Worm (Caenorhabditis elegans): ENCODE measurements around the gene rmh-2.
A peak's percentile ranks its signal among the peaks of the same experiment; 100 is the strongest.

rmh-2 gene

ce11 chrV:9958654-9959053 lies 28.1 kb upstream of the rmh-2 start (continued):
- TF ChIP-seq nhr-129 (tag; optimal IDR thresholded peaks at IDR 0.05): peak; percentile 73
- no peak for TF ChIP-seq mdl-1 (tag; optimal IDR thresholded peaks at IDR 0.05)

ce11 chrV:9958231-9958630 lies 27.7 kb upstream of the rmh-2 start, which contains the start of gene anmt-3:
anmt-3 (minus strand) TSS chrV:9958331.
- TF ChIP-seq aly-2 (tag; optimal IDR thresholded peaks at IDR 0.05) (no peak), alr-1 (tag; optimal IDR thresholded peaks at IDR 0.05) (no peak), sem-4 (tag; optimal IDR thresholded peaks at IDR 0.05) (no peak), nhr-237 (tag; optimal IDR thresholded peaks at IDR 0.05) (no peak), nhr-25 (tag; optimal IDR thresholded peaks at IDR 0.05) (no peak), lin-11 (tag; optimal IDR thresholded peaks at IDR 0.05) (no peak), lin-13 (GFP tag; optimal IDR thresholded peaks at IDR 0.05) (no peak), ceh-16 (tag; optimal IDR thresholded peaks at IDR 0.05) (no peak), nhr-129 (tag; optimal IDR thresholded peaks at IDR 0.05) (no peak), nhr-11 (tag; optimal IDR thresholded peaks at IDR 0.05) (no peak), nhr-77 (tag; optimal IDR thresholded peaks at IDR 0.05) (no peak), ztf-4 (tag; optimal IDR thresholded peaks at IDR 0.05) (no peak)

ce11 chrV:9952396-9952795 lies 21.8 kb upstream of the rmh-2 start, which contains the start of gene mam-5:
mam-5 (plus strand) TSS chrV:9952699.
- TF ChIP-seq unc-62 (GFP tag; optimal IDR thresholded peaks at IDR 0.05) (no peak), aly-2 (tag; optimal IDR thresholded peaks at IDR 0.05) (no peak), nhr-6 (tag; optimal IDR thresholded peaks at IDR 0.05) (no peak), nhr-23 (tag; optimal IDR thresholded peaks at IDR 0.05) (no peak), lin-39 (tag; optimal IDR thresholded peaks at IDR 0.05) (no peak), peb-1 (tag; optimal IDR thresholded peaks at IDR 0.05) (no peak), nhr-12 (tag; optimal IDR thresholded peaks at IDR 0.05) (no peak)

ce11 chrV:9950861-9951260 lies 20.3 kb upstream of the rmh-2 start, which contains the start of gene ttr-46:
ttr-46 (plus strand) TSS chrV:9951233.
- TF ChIP-seq elt-1 (tag; optimal IDR thresholded peaks at IDR 0.05) (no peak), mbf-1 (tag; optimal IDR thresholded peaks at IDR 0.05) (no peak), snpc-4 (tag; optimal IDR thresholded peaks at IDR 0.05) (no peak), ztf-1 (GFP tag; conservative IDR thresholded peaks at IDR 0.05) (no peak), mdl-1 (tag; optimal IDR thresholded peaks at IDR 0.05) (no peak), fos-1 (tag; optimal IDR thresholded peaks at IDR 0.05) (peak; percentile 56), ama-1 (optimal IDR thresholded peaks at IDR 0.05) (no peak)

ce11 chrV:9948840-9949239 lies 18.3 kb upstream of the rmh-2 start, which contains the start of gene nlp-58:
nlp-58 (minus strand) TSS chrV:9948940.
- TF ChIP-seq dmd-4 (tag; optimal IDR thresholded peaks at IDR 0.05) (no peak), nhr-129 (tag; optimal IDR thresholded peaks at IDR 0.05) (no peak)

- TF ChIP-seq unc-39 (tag; optimal IDR thresholded peaks at IDR 0.05): no peak
- TF ChIP-seq gmeb-1 (tag; optimal IDR thresholded peaks at IDR 0.05): no peak
- TF ChIP-seq nhr-237 (tag; optimal IDR thresholded peaks at IDR 0.05): no peak
- TF ChIP-seq lin-39 (tag; optimal IDR thresholded peaks at IDR 0.05): no peak
- TF ChIP-seq nhr-25 (tag; optimal IDR thresholded peaks at IDR 0.05): no peak
- TF ChIP-seq mbf-1 (tag; optimal IDR thresholded peaks at IDR 0.05): no peak
- TF ChIP-seq sma-3 (GFP tag; optimal IDR thresholded peaks at IDR 0.05): no peak
- no peak for TF ChIP-seq egl-27 (tag; optimal IDR thresholded peaks at IDR 0.05)
- no peak for TF ChIP-seq ztf-11 (tag; optimal IDR thresholded peaks at IDR 0.05)
- no peak for TF ChIP-seq crh-2 (tag; optimal IDR thresholded peaks at IDR 0.05)
- TF ChIP-seq peb-1 (tag; optimal IDR thresholded peaks at IDR 0.05): no peak
- TF ChIP-seq zag-1 (tag; optimal IDR thresholded peaks at IDR 0.05): no peak
- TF ChIP-seq nhr-23 (tag; optimal IDR thresholded peaks at IDR 0.05): no peak
- TF ChIP-seq Y55F3AM.14 (GFP tag; optimal IDR thresholded peaks at IDR 0.05): no peak
These were observed 13.5 kb upstream of the rmh-2 start, which contains the start of gene sre-28 for ce11 chrV:9944093-9944492. sre-28 (plus strand) TSS chrV:9944393.

Data from whole organism, L2 larva.